Fruit fly (Drosophila melanogaster) whole organism, prepupa: Measurements from ENCODE around the gene CG10874.

Source experiments
- CG31627 ChIP-seq: fragments of 200-800 bp; sonication (Bioruptor generic); optimal IDR thresholded peaks from 3 replicates; lab custom pipeline; 2016; ENCODE audit warnings: missing biosample characterization, missing genetic modification characterization
- CG34406 ChIP-seq: fragments of 200-800 bp; sonication (Bioruptor generic); optimal IDR thresholded peaks from 3 replicates; lab custom pipeline; 2016; ENCODE audit warnings: missing biosample characterization, missing genetic modification characterization
- CG6792 ChIP-seq: fragments of 200-800 bp; sonication (Bioruptor generic); optimal IDR thresholded peaks from 3 replicates; lab custom pipeline; 2016; ENCODE audit warnings: missing biosample characterization, missing genetic modification characterization

- TF ChIP-seq CG34406 (GFP tag; lab: Kevin White, UChicago) (no peak), CG6792 (GFP tag; lab: Kevin White, UChicago) (no peak), CG31627 (GFP tag; lab: Kevin White, UChicago) (no peak)
These were observed 18.6 kb downstream of the CG10874 start for dm6 chr2L:2173604-2174003.
